Fruit fly (Drosophila melanogaster): Measurements from ENCODE around the gene CG12985.
A peak's percentile ranks its signal among the peaks of the same experiment; 100 is the strongest.

The CG12985 gene

DNA sequence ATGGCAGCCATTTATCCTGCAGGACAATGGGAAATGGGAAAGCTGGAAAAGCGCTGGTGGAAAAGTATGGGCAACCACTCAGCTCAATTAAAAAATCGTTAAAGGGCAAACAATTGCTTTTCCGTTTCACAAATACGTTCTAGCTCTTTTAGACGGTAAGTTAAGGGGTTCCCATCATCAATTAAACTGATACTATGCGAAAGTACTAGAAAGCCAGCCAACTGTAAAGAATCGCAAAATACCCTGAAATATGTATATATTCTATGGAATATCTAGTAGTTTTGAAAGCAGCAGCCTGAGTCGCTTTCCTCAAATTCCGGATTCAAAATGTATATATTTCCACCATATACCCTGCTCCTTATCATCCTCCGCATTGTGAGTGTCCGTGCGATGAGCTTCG is at the start of gene CG12985:
CG12985 (plus strand) TSS at position 301 of the 400 bp plus-strand sequence.
- TF ChIP-seq Hnf4 (GFP tag; optimal IDR thresholded peaks at IDR 0.05) (no peak), HLH106 (tag; optimal IDR thresholded peaks at IDR 0.05) (no peak), h (GFP tag; optimal IDR thresholded peaks at IDR 0.05) (no peak), ey (GFP tag; optimal IDR thresholded peaks at IDR 0.05) (no peak), dmrt93B (GFP tag; optimal IDR thresholded peaks at IDR 0.05) (no peak), sv (GFP tag; optimal IDR thresholded peaks at IDR 0.05) (no peak), pan (optimal IDR thresholded peaks at IDR 0.05) (no peak), br (GFP tag; optimal IDR thresholded peaks at IDR 0.05) (no peak), foxo (GFP tag; optimal IDR thresholded peaks at IDR 0.05) (no peak), lola (GFP tag; optimal IDR thresholded peaks at IDR 0.05) (no peak)

DNA sequence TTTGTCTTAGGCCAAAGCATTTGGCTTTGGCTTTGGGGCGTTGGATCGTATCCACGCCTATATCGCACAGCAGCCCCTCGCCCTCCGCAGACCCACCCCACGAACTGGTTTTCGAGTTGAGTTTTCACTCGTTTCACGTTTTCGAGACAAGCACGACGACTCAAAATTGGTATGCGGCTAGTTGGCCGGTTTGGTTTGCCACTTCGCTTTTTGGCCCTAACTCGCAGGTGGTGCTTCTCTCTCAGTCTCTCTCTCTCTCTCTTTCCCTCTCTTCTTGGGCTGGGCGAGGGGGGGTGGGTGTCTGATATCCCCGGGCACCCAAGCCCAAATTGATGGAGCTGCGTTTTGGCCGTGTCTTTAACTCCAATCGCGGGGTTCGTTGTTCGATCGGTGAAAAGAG is 49.5 kb upstream of the CG12985 start:
- TF ChIP-seq tai (GFP tag; optimal IDR thresholded peaks at IDR 0.05): no peak
- TF ChIP-seq OdsH (GFP tag; optimal IDR thresholded peaks at IDR 0.05): no peak
- no peak for TF ChIP-seq usp (GFP tag; optimal IDR thresholded peaks at IDR 0.05)
- TF ChIP-seq dmrt93B (GFP tag; optimal IDR thresholded peaks at IDR 0.05): no peak
- no peak for TF ChIP-seq ey (GFP tag; optimal IDR thresholded peaks at IDR 0.05)
- peak; percentile 24 to 40 for TF ChIP-seq dl (GFP tag; optimal IDR thresholded peaks at IDR 0.05; ENCODE audit: insufficient read depth in 1 of 2, partially characterized antibody in 2 of 2)
- peak; percentile 73 for TF ChIP-seq psq (GFP tag; optimal IDR thresholded peaks at IDR 0.05)
- no peak for TF ChIP-seq Mio (GFP tag; optimal IDR thresholded peaks at IDR 0.05)
- TF ChIP-seq sv (GFP tag; optimal IDR thresholded peaks at IDR 0.05): no peak
- peak; percentile 70 for TF ChIP-seq Vsx2 (GFP tag; optimal IDR thresholded peaks at IDR 0.05; ENCODE audit: partially characterized antibody)
- TF ChIP-seq pan (optimal IDR thresholded peaks at IDR 0.05): no peak
- no peak for TF ChIP-seq HLH106 (tag; optimal IDR thresholded peaks at IDR 0.05)
- peak; percentile 50 for TF ChIP-seq Dif (GFP tag; optimal IDR thresholded peaks at IDR 0.05; ENCODE audit: partially characterized antibody)

DNA sequence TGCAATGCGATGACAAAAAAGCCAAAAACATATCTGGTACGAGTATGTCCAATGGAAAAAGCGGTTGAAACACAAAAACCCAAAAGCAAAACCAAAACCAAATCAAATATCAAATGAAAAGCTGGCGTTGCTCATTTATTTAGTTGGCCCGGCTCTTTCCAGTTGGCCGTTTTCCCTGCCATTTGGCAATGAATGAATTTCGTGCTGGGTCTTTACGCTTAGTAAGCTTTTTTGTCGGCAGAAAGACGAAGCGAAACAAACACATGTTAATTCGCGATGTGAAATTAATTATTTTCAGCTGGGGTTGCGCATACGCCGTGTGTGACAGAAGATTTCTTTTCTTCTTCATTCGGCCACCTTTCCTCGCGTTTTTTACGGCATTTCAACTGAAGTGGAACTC is 48.8 kb upstream of the CG12985 start:
- TF ChIP-seq psq (GFP tag; optimal IDR thresholded peaks at IDR 0.05): no peak
- TF ChIP-seq usp (GFP tag; optimal IDR thresholded peaks at IDR 0.05): no peak
- TF ChIP-seq Vsx2 (GFP tag; optimal IDR thresholded peaks at IDR 0.05; ENCODE audit: partially characterized antibody): no peak
- TF ChIP-seq Jra (GFP tag; optimal IDR thresholded peaks at IDR 0.05): no peak
- no peak for TF ChIP-seq brk (GFP tag; optimal IDR thresholded peaks at IDR 0.05)
- TF ChIP-seq jim (GFP tag; optimal IDR thresholded peaks at IDR 0.05): no peak
- TF ChIP-seq N (GFP tag; optimal IDR thresholded peaks at IDR 0.05): no peak

DNA sequence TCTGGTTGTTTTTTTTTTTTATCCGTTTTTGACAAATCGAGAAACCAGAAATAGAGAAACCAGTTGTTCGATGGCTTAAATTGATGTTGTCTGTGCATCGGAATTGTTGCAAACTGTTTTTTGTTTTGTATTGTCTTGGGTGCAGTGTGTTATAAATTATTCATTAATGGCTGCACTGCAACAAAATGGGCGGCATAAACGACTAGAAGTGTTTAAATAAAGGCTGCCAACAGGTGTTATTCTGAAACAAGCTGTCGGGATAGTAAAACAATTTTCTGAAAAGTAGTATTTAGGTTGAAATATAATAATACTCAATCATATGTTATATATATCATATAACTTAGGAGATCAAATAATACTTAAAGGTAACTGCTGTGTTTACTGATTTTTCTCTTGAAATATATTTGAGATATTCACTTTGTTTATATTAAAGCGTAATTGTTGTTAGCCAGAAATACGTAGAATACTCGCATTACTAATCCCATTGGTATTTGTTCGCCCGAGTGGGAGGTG is 47.0 kb upstream of the CG12985 start:
- TF ChIP-seq Mio (GFP tag; optimal IDR thresholded peaks at IDR 0.05) (no peak), Abd-B (GFP tag; optimal IDR thresholded peaks at IDR 0.05) (no peak), ey (GFP tag; optimal IDR thresholded peaks at IDR 0.05) (no peak), Hr83 (GFP tag; optimal IDR thresholded peaks at IDR 0.05; ENCODE audit: poor library complexity, severe bottlenecking) (no peak)

DNA sequence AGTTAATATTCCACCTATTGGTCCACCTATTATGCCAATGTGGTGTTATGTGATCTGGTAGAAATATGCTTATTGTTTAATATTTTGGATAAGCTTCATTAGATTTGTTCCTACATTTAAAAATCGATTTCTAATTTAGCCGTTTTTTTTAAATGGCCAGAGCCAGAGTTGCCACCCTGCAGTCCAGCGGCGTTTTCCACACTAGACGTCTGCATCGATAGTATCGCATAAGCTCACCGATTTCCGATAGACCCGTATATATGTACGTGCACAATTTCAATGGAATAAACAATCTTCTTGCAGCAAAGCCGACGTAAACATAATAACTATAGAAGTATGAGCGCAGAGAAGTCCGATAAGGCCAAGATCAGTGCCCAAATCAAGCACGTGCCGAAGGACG is 41.6 kb upstream of the CG12985 start, which contains the start of gene Taf9:
Taf9 (plus strand) TSS at position 239 of the 400 bp plus-strand sequence.
- TF ChIP-seq Rel (GFP tag; optimal IDR thresholded peaks at IDR 0.05) (no peak), Rel (tag; optimal IDR thresholded peaks at IDR 0.05) (no peak), Hr83 (GFP tag; optimal IDR thresholded peaks at IDR 0.05; ENCODE audit: poor library complexity, severe bottlenecking) (peak; percentile 64)

DNA sequence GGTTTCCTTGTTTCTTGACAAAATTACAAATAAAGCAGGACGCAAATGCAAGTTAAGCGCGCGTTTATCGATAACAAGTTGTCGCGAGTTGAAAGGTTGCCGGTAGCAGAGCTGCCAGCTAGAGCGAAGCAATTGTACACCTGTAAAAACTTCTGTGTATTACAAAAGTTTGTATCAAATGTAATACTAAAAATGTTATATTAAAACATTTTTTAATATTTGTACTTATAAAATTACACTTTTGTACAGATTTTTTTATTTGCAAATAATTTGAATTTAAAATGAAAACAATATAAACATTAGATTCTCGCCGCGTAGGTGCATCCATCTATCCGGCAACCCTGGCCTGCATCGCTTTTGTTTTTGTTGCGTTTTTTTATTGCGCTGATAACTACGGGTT is 38.9 kb upstream of the CG12985 start, which contains the start of the genes CG8142 and Ucp4A:
CG8142 (minus strand) TSS at position 82 of the 400 bp plus-strand sequence.
Ucp4A (plus strand) TSS at position 327 of the 400 bp plus-strand sequence.
- TF ChIP-seq CG9705 (GFP tag; optimal IDR thresholded peaks at IDR 0.05) (peak; percentile 92), Myc (optimal IDR thresholded peaks at IDR 0.05) (no peak), sv (GFP tag; optimal IDR thresholded peaks at IDR 0.05) (peak; percentile 89), CG32264 (GFP tag; optimal IDR thresholded peaks at IDR 0.05) (no peak), fru (GFP tag; optimal IDR thresholded peaks at IDR 0.05) (peak; percentile 82), Sp1 (GFP tag; optimal IDR thresholded peaks at IDR 0.05) (peak; percentile 91), br (GFP tag; optimal IDR thresholded peaks at IDR 0.05) (peak; percentile 72), Hr78 (GFP tag; optimal IDR thresholded peaks at IDR 0.05) (no peak), h (GFP tag; optimal IDR thresholded peaks at IDR 0.05) (peak; percentile 91), woc (GFP tag; optimal IDR thresholded peaks at IDR 0.05) (no peak), sage (GFP tag; optimal IDR thresholded peaks at IDR 0.05) (no peak), rgr (GFP tag; optimal IDR thresholded peaks at IDR 0.05) (peak; percentile 90), N (GFP tag; optimal IDR thresholded peaks at IDR 0.05) (no peak), psq (GFP tag; optimal IDR thresholded peaks at IDR 0.05) (peak; percentile 83), ey (GFP tag; optimal IDR thresholded peaks at IDR 0.05) (peak; percentile 70), Mio (GFP tag; optimal IDR thresholded peaks at IDR 0.05) (no peak), Jra (GFP tag; optimal IDR thresholded peaks at IDR 0.05) (peak; percentile 7), dsf (GFP tag; optimal IDR thresholded peaks at IDR 0.05; ENCODE audit: borderline replicate concordance) (peak; percentile 31), Rel (GFP tag; optimal IDR thresholded peaks at IDR 0.05) (peak; percentile 30), Rel (tag; optimal IDR thresholded peaks at IDR 0.05) (peak; percentile 75), dmrt93B (GFP tag; optimal IDR thresholded peaks at IDR 0.05) (peak; percentile 92), foxo (GFP tag; optimal IDR thresholded peaks at IDR 0.05) (peak in 1 of 2 experiments; percentile 93), Hr83 (GFP tag; optimal IDR thresholded peaks at IDR 0.05; ENCODE audit: poor library complexity, severe bottlenecking) (no peak), HLH106 (tag; optimal IDR thresholded peaks at IDR 0.05) (peak; percentile 96), lola (GFP tag; optimal IDR thresholded peaks at IDR 0.05) (no peak), OdsH (GFP tag; optimal IDR thresholded peaks at IDR 0.05) (peak; percentile 84), CrebA (GFP tag; optimal IDR thresholded peaks at IDR 0.05; ENCODE audit: borderline replicate concordance) (no peak), usp (GFP tag; optimal IDR thresholded peaks at IDR 0.05) (no peak)

All from whole organism, wandering third instar larva.